Fruit fly (Drosophila melanogaster): ENCODE measurements around the gene CG3430.

The CG3430 gene

dm6 chr2L:6967422-6968012 is 10.7 kb downstream of the CG3430 start, which contains the start of gene Sumo (continued):
- TF ChIP-seq Hr51 (GFP tag; optimal IDR thresholded peaks at IDR 0.05), result no peak
- TF ChIP-seq bowl (GFP tag; IDR thresholded peaks at IDR 0.05), result no peak
- peak; percentile 23 for TF ChIP-seq sug (tag; optimal IDR thresholded peaks at IDR 0.05)
- peak; percentile 26 for TF ChIP-seq CG10267 (tag; optimal IDR thresholded peaks at IDR 0.05)
- no peak for TF ChIP-seq CG11247 (GFP tag; IDR thresholded peaks at IDR 0.05)
- TF ChIP-seq CG2129 (GFP tag; IDR thresholded peaks at IDR 0.05; ENCODE audit: partially characterized antibody), result peak; percentile 93
- no peak for TF ChIP-seq tx (GFP tag; optimal IDR thresholded peaks at IDR 0.05)
- TF ChIP-seq CG15011 (GFP tag; optimal IDR thresholded peaks at IDR 0.05), result no peak
- no peak for TF ChIP-seq CG16863 (GFP tag; optimal IDR thresholded peaks at IDR 0.05)
- no peak for TF ChIP-seq zf30C (GFP tag; optimal IDR thresholded peaks at IDR 0.05)
- TF ChIP-seq ssp (GFP tag; IDR thresholded peaks at IDR 0.05), result no peak
- no peak for TF ChIP-seq danr (GFP tag; IDR thresholded peaks at IDR 0.05)
- TF ChIP-seq esg (GFP tag; conservative IDR thresholded peaks at IDR 0.05), result no peak
- no peak for TF ChIP-seq sens-2 (GFP tag; IDR thresholded peaks at IDR 0.05)
- TF ChIP-seq Doc2 (GFP tag; IDR thresholded peaks at IDR 0.05), result no peak
- TF ChIP-seq CG11696 (GFP tag; IDR thresholded peaks at IDR 0.05), result no peak
- TF ChIP-seq ATbp (GFP tag; optimal IDR thresholded peaks at IDR 0.05), result no peak
- no peak for TF ChIP-seq Asciz (GFP tag; optimal IDR thresholded peaks at IDR 0.05)
- no peak for TF ChIP-seq repo (GFP tag; optimal IDR thresholded peaks at IDR 0.05)
- no peak for TF ChIP-seq D19B (GFP tag; optimal IDR thresholded peaks at IDR 0.05)
- no peak for TF ChIP-seq Side (GFP tag; optimal IDR thresholded peaks at IDR 0.05)
- no peak for TF ChIP-seq CG1529 (GFP tag; optimal IDR thresholded peaks at IDR 0.05)
- TF ChIP-seq fru (optimal IDR thresholded peaks at IDR 0.05), result no peak
- no peak for TF ChIP-seq CG32767 (GFP tag; IDR thresholded peaks at IDR 0.05)
- TF ChIP-seq CG14441 (GFP tag; IDR thresholded peaks at IDR 0.05), result peak; percentile 56
- no peak for TF ChIP-seq CG4282 (GFP tag; optimal IDR thresholded peaks at IDR 0.05)
- TF ChIP-seq CG5953 (GFP tag; IDR thresholded peaks at IDR 0.05), result no peak
- no peak for TF ChIP-seq CG2889 (GFP tag; IDR thresholded peaks at IDR 0.05)
- TF ChIP-seq CG13624 (GFP tag; optimal IDR thresholded peaks at IDR 0.05), result no peak
- peak; percentile 51; the same call in 1 of the 3 replicates for TF ChIP-seq CG34422 (GFP tag; IDR thresholded peaks at IDR 0.05)
- TF ChIP-seq slp2 (GFP tag; optimal IDR thresholded peaks at IDR 0.05), result no peak
- no peak for TF ChIP-seq salm (tag; optimal IDR thresholded peaks at IDR 0.05)
- no peak for TF ChIP-seq HLH3B (GFP tag; IDR thresholded peaks at IDR 0.05)
- TF ChIP-seq Sox102F (GFP tag; optimal IDR thresholded peaks at IDR 0.05), result peak; percentile 15
- TF ChIP-seq Nf-YC (tag; optimal IDR thresholded peaks at IDR 0.05), result peak; percentile 31
- TF ChIP-seq CG7372 (GFP tag; IDR thresholded peaks at IDR 0.05), result no peak
- no peak for TF ChIP-seq CG18011 (GFP tag; optimal IDR thresholded peaks at IDR 0.05)
- no peak for TF ChIP-seq her (GFP tag; optimal IDR thresholded peaks at IDR 0.05)
- peak; percentile 53 for TF ChIP-seq slbo (GFP tag; IDR thresholded peaks at IDR 0.05)
- TF ChIP-seq Rx (GFP tag; IDR thresholded peaks at IDR 0.05), result no peak
- no peak for TF ChIP-seq Stat92E (GFP tag; optimal IDR thresholded peaks at IDR 0.05)
- TF ChIP-seq Sry-β (GFP tag; optimal IDR thresholded peaks at IDR 0.05), result peak; percentile 40
- peak; percentile 31; the same call in 1 of the 2 replicates for TF ChIP-seq sob (GFP tag; IDR thresholded peaks at IDR 0.05)
- TF ChIP-seq pzg (GFP tag; optimal IDR thresholded peaks at IDR 0.05), result peak; percentile 79
- no peak for TF ChIP-seq Drgx (GFP tag; IDR thresholded peaks at IDR 0.05)
- TF ChIP-seq CG10431 (GFP tag; optimal IDR thresholded peaks at IDR 0.05), result no peak
- TF ChIP-seq CG2712 (tag; optimal IDR thresholded peaks at IDR 0.05), result peak; percentile 30
- TF ChIP-seq CG11695 (GFP tag; IDR thresholded peaks at IDR 0.05), result 0 out of 3 replicates have a peak, but pooled peaks have one; percentile 21
- no peak for TF ChIP-seq mam (GFP tag; optimal IDR thresholded peaks at IDR 0.05)
- no peak for TF ChIP-seq tgo (GFP tag; IDR thresholded peaks at IDR 0.05)
- no peak for TF ChIP-seq pros (GFP tag; optimal IDR thresholded peaks at IDR 0.05)
- TF ChIP-seq Elba2 (GFP tag; optimal IDR thresholded peaks at IDR 0.05), result no peak

All from whole organism, embryonic.